Fruit fly (Drosophila melanogaster): ENCODE measurements around the gene CG13784.

Gene CG13784

DNA sequence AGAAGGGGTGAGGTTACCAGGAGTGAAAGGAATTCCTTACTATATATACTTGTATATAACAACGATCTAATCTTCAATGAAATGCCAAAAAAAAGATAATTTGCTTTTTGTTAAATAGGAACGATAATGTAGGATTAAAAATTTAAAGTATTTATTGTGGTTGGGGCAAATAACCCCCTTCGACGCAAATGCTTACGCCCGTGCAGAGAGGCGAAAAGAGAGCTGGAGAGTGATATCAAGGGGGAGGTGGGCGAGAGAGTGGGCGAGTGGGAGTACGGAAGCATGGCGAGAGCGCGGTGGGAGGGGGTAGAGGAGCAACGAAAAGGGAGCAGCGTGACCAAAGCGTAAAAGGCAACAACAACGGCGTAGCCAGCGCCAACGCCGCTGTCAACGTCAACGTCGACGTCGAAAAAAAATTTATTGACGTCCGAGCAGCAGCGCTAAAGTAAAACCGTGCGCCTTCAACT is 31.3 kb downstream of the CG13784 start (continued):
- TF ChIP-seq H15 (GFP tag; IDR thresholded peaks at IDR 0.05) (peak; percentile 97), pros (GFP tag; optimal IDR thresholded peaks at IDR 0.05) (peak; percentile 87), h (optimal IDR thresholded peaks at IDR 0.05) (no peak), CG15696 (tag; optimal IDR thresholded peaks at IDR 0.05) (peak; percentile 91), CG32767 (GFP tag; IDR thresholded peaks at IDR 0.05) (peak; percentile 97), CG12299 (tag; optimal IDR thresholded peaks at IDR 0.05) (peak; percentile 98), TFAM (GFP tag; optimal IDR thresholded peaks at IDR 0.05) (peak; percentile 87), sens (GFP tag) (peak; percentile 100), CG15601 (tag; optimal IDR thresholded peaks at IDR 0.05) (peak; percentile 97), dpn (GFP tag; optimal IDR thresholded peaks at IDR 0.05) (peak; percentile 97 to 98), CG14667 (GFP tag; IDR thresholded peaks at IDR 0.05) (peak; percentile 98), CG5245 (GFP tag; optimal IDR thresholded peaks at IDR 0.05) (peak; percentile 96), CG6654 (GFP tag; optimal IDR thresholded peaks at IDR 0.05) (peak; percentile 88), seq (GFP tag; IDR thresholded peaks at IDR 0.05) (peak; percentile 98), CG3065 (GFP tag; optimal IDR thresholded peaks at IDR 0.05) (peak; percentile 93), Dip3 (GFP tag; optimal IDR thresholded peaks at IDR 0.05) (peak; percentile 97), fru (optimal IDR thresholded peaks at IDR 0.05) (no peak), hbn (GFP tag; IDR thresholded peaks at IDR 0.05; ENCODE audit: partially characterized antibody) (no peak; the same call in 1 of the 2 replicates), klu (GFP tag; IDR thresholded peaks at IDR 0.05) (peak; percentile 97), Jarid2 (GFP tag; optimal IDR thresholded peaks at IDR 0.05) (peak; percentile 88), rib (GFP tag; IDR thresholded peaks at IDR 0.05) (peak; percentile 94), usp (GFP tag; optimal IDR thresholded peaks at IDR 0.05) (no peak), ato (GFP tag; IDR thresholded peaks at IDR 0.05; ENCODE audit: partially characterized antibody) (no peak), H2.0 (GFP tag; IDR thresholded peaks at IDR 0.05) (peak; percentile 97), MBD-R2 (GFP tag; IDR thresholded peaks at IDR 0.05) (peak; percentile 87), CG17829 (tag; optimal IDR thresholded peaks at IDR 0.05) (peak; percentile 96), CG10565 (GFP tag; optimal IDR thresholded peaks at IDR 0.05) (peak; percentile 76), CG3407 (GFP tag; optimal IDR thresholded peaks at IDR 0.05) (peak; percentile 97), CG1024 (GFP tag; IDR thresholded peaks at IDR 0.05) (peak; percentile 91), E2f2 (GFP tag; IDR thresholded peaks at IDR 0.05) (peak; percentile 88), cas (GFP tag; IDR thresholded peaks at IDR 0.05) (peak; percentile 93), insv (GFP tag; optimal IDR thresholded peaks at IDR 0.05) (peak in 1 of 2 experiments; percentile 77), CG10543 (GFP tag; optimal IDR thresholded peaks at IDR 0.05) (peak; percentile 99), CG31365 (tag; optimal IDR thresholded peaks at IDR 0.05) (peak; percentile 85), Hmr (GFP tag; optimal IDR thresholded peaks at IDR 0.05) (peak; percentile 99), fd102C (GFP tag; optimal IDR thresholded peaks at IDR 0.05) (peak; percentile 69), CG17802 (tag; optimal IDR thresholded peaks at IDR 0.05) (peak; percentile 83), Hr3 (GFP tag; optimal IDR thresholded peaks at IDR 0.05) (peak; percentile 98), CG4328 (GFP tag; optimal IDR thresholded peaks at IDR 0.05) (peak; percentile 98), CG1792 (GFP tag; optimal IDR thresholded peaks at IDR 0.05) (peak; percentile 91), grn (GFP tag; optimal IDR thresholded peaks at IDR 0.05) (peak; percentile 85), salm (tag; optimal IDR thresholded peaks at IDR 0.05) (peak; percentile 96), vfl (GFP tag; optimal IDR thresholded peaks at IDR 0.05) (peak; percentile 96), CG11085 (GFP tag; IDR thresholded peaks at IDR 0.05) (peak; percentile 96), CG8359 (GFP tag; optimal IDR thresholded peaks at IDR 0.05; ENCODE audit: borderline replicate concordance) (peak; percentile 91), Vsx1 (GFP tag; optimal IDR thresholded peaks at IDR 0.05) (peak; percentile 93), tap (tag; optimal IDR thresholded peaks at IDR 0.05) (peak; percentile 96), CG7928 (GFP tag; optimal IDR thresholded peaks at IDR 0.05) (peak; percentile 77), zen (tag; optimal IDR thresholded peaks at IDR 0.05) (peak; percentile 92), Sin3A (optimal IDR thresholded peaks at IDR 0.05) (no peak), chif (GFP tag; optimal IDR thresholded peaks at IDR 0.05) (peak; percentile 97), CG7556 (GFP tag; optimal IDR thresholded peaks at IDR 0.05) (peak; percentile 99)

Data from whole organism, embryonic.